Worm (Caenorhabditis elegans) whole organism, late embryonic: ENCODE results near the gene famk-1.

ENCODE experiments used
- C08G9.2 ChIP-seq: sonication (generic microtip); optimal IDR thresholded peaks from 2 replicates; lab custom pipeline; 2016; ENCODE audit warnings: mild to moderate bottlenecking, missing genetic modification characterization, moderate library complexity, missing compliant biosample characterization
- C38D4.7 ChIP-seq: fragments of 200-800 bp; sonication (Bioruptor generic); optimal IDR thresholded peaks from 2 replicates; lab custom pipeline; 2018; ENCODE audit warnings: mild to moderate bottlenecking, missing genetic modification characterization, moderate library complexity, missing compliant biosample characterization
- F13H6.1 ChIP-seq: sonication (generic microtip); optimal IDR thresholded peaks from 2 replicates; lab custom pipeline; 2016; ENCODE audit warnings: missing genetic modification characterization, missing compliant biosample characterization
- K02D7.2 ChIP-seq: sonication (generic microtip); optimal IDR thresholded peaks from 2 replicates; lab custom pipeline; 2017; ENCODE audit warnings: mild to moderate bottlenecking, missing genetic modification characterization, missing compliant biosample characterization
- Y22D7AL.16 ChIP-seq: sonication (generic microtip); optimal IDR thresholded peaks from 2 replicates; lab custom pipeline; 2016; ENCODE audit warnings: missing genetic modification characterization, missing compliant biosample characterization
- ahr-1 ChIP-seq: sonication (generic microtip); optimal IDR thresholded peaks from 2 replicates; lab custom pipeline; 2016; ENCODE audit warnings: missing genetic modification characterization, missing compliant biosample characterization
- ceh-14 ChIP-seq: sonication (generic microtip); optimal IDR thresholded peaks from 2 replicates; lab custom pipeline; 2016; ENCODE audit warnings: missing genotype, missing genetic modification characterization, missing compliant biosample characterization
- ceh-18 ChIP-seq: sonication (generic microtip); optimal IDR thresholded peaks from 2 replicates; lab custom pipeline; 2016; ENCODE audit warnings: missing genetic modification characterization, missing compliant biosample characterization
- ceh-19 ChIP-seq: fragments of 200-800 bp; sonication (Bioruptor generic); optimal IDR thresholded peaks from 2 replicates; lab custom pipeline; 2018; ENCODE audit warnings: mild to moderate bottlenecking, missing genetic modification characterization, missing compliant biosample characterization
- ceh-22 ChIP-seq: sonication (generic microtip); optimal IDR thresholded peaks from 2 replicates; lab custom pipeline; 2017; ENCODE audit warnings: missing biosample characterization, missing genetic modification characterization
- ceh-24 ChIP-seq: sonication (generic microtip); optimal IDR thresholded peaks from 2 replicates; lab custom pipeline; 2016; ENCODE audit warnings: mild to moderate bottlenecking, missing genetic modification characterization, missing compliant biosample characterization
- ceh-30 ChIP-seq: fragments of 150-350 bp; optimal IDR thresholded peaks from 2 replicates; lab custom pipeline; 2014; ENCODE audit warnings: missing biosample characterization, missing genetic modification characterization
- ceh-6 ChIP-seq: fragments of 200-800 bp; sonication (Bioruptor generic); optimal IDR thresholded peaks from 2 replicates; lab custom pipeline; 2018; ENCODE audit warnings: mild to moderate bottlenecking, missing genetic modification characterization, missing compliant biosample characterization
- che-1 ChIP-seq: sonication (generic microtip); optimal IDR thresholded peaks from 2 replicates; lab custom pipeline; 2016; ENCODE audit warnings: mild to moderate bottlenecking, missing genetic modification characterization, missing compliant biosample characterization
- dmd-4 ChIP-seq: sonication (generic microtip); optimal IDR thresholded peaks from 2 replicates; lab custom pipeline; 2016; ENCODE audit warnings: borderline replicate concordance, missing genetic modification characterization, missing compliant biosample characterization
- dve-1 ChIP-seq: sonication (generic microtip); optimal IDR thresholded peaks from 2 replicates; lab custom pipeline; 2017; ENCODE audit warnings: antibody characterized with exemption, mild to moderate bottlenecking, missing genetic modification characterization, missing compliant biosample characterization
- elt-4 ChIP-seq: sonication (generic microtip); optimal IDR thresholded peaks from 2 replicates; lab custom pipeline; 2016; ENCODE audit warnings: missing genetic modification characterization, missing compliant biosample characterization
- ets-4 ChIP-seq: sonication (generic microtip); optimal IDR thresholded peaks from 2 replicates; lab custom pipeline; 2016; ENCODE audit warnings: missing genetic modification characterization, missing compliant biosample characterization
- eyg-1 ChIP-seq: sonication (generic microtip); optimal IDR thresholded peaks from 2 replicates; lab custom pipeline; 2016; ENCODE audit warnings: missing genotype, missing genetic modification characterization, missing compliant biosample characterization
- fax-1 ChIP-seq: sonication (generic microtip); optimal IDR thresholded peaks from 2 replicates; lab custom pipeline; 2016; ENCODE audit warnings: missing genotype, missing genetic modification characterization, missing compliant biosample characterization
- fkh-10 ChIP-seq: fragments of 150-350 bp; optimal IDR thresholded peaks from 2 replicates; lab custom pipeline; 2014; ENCODE audit warnings: missing biosample characterization, missing genetic modification reagents, missing genetic modification characterization
- hlh-15 ChIP-seq: sonication (generic microtip); optimal IDR thresholded peaks from 2 replicates; lab custom pipeline; 2016; ENCODE audit warnings: missing genetic modification characterization, missing compliant biosample characterization
- lim-6 ChIP-seq: sonication (generic microtip); optimal IDR thresholded peaks from 2 replicates; lab custom pipeline; 2016; ENCODE audit warnings: missing genetic modification characterization, missing compliant biosample characterization
- lin-11 ChIP-seq: fragments of 200-800 bp; sonication (Bioruptor generic); optimal IDR thresholded peaks from 2 replicates; lab custom pipeline; 2018; ENCODE audit warnings: mild to moderate bottlenecking, missing genetic modification characterization, missing compliant biosample characterization
- madf-2 ChIP-seq: sonication (generic microtip); optimal IDR thresholded peaks from 2 replicates; lab custom pipeline; 2017; ENCODE audit warnings: missing genetic modification characterization, missing compliant biosample characterization
- mec-3 ChIP-seq: sonication (generic microtip); optimal IDR thresholded peaks from 2 replicates; lab custom pipeline; 2016; ENCODE audit warnings: borderline replicate concordance, missing genetic modification characterization, missing compliant biosample characterization
- nfya-1 ChIP-seq: sonication (generic microtip); optimal IDR thresholded peaks from 2 replicates; lab custom pipeline; 2017; ENCODE audit warnings: missing genetic modification characterization, mild to moderate bottlenecking, missing compliant biosample characterization, antibody characterized with exemption, moderate library complexity
- nhr-232 ChIP-seq: sonication (generic microtip); optimal IDR thresholded peaks from 2 replicates; lab custom pipeline; 2016; ENCODE audit warnings: missing genetic modification characterization, missing compliant biosample characterization
- npax-4 ChIP-seq: sonication (generic microtip); optimal IDR thresholded peaks from 2 replicates; lab custom pipeline; 2016; ENCODE audit warnings: missing genetic modification characterization, missing compliant biosample characterization
- odd-2 ChIP-seq: sonication (generic microtip); optimal IDR thresholded peaks from 2 replicates; lab custom pipeline; 2017; ENCODE audit warnings: antibody characterized with exemption, mild to moderate bottlenecking, missing genetic modification characterization, missing compliant biosample characterization
- pag-3 ChIP-seq: sonication (generic microtip); optimal IDR thresholded peaks from 2 replicates; lab custom pipeline; 2016; ENCODE audit warnings: missing compliant biosample characterization, missing genetic modification characterization, borderline replicate concordance
- pat-9 ChIP-seq: fragments of 200-800 bp; sonication (Bioruptor generic); optimal IDR thresholded peaks from 2 replicates; lab custom pipeline; 2018; ENCODE audit warnings: mild to moderate bottlenecking, missing genetic modification characterization, moderate library complexity, missing compliant biosample characterization
- pax-1 ChIP-seq: fragments of 150-350 bp; optimal IDR thresholded peaks from 2 replicates; lab custom pipeline; 2014; ENCODE audit warnings: missing biosample characterization, missing genetic modification characterization
- pqm-1 ChIP-seq: sonication (generic microtip); optimal IDR thresholded peaks from 2 replicates; lab custom pipeline; 2016; ENCODE audit warnings: missing genetic modification characterization, missing compliant biosample characterization
- sdc-2 ChIP-seq: sonication (generic microtip); optimal IDR thresholded peaks from 2 replicates; lab custom pipeline; 2016; ENCODE audit warnings: missing genotype, missing genetic modification characterization, missing compliant biosample characterization
- sox-4 ChIP-seq: sonication (generic microtip); optimal IDR thresholded peaks from 2 replicates; lab custom pipeline; 2017; ENCODE audit warnings: mild to moderate bottlenecking, missing genetic modification characterization, inconsistent platforms, missing compliant biosample characterization
- syd-9 ChIP-seq: sonication (generic microtip); optimal IDR thresholded peaks from 2 replicates; lab custom pipeline; 2016; ENCODE audit warnings: mild to moderate bottlenecking, missing genetic modification characterization, moderate library complexity, missing compliant biosample characterization
- tbx-2 ChIP-seq: sonication (generic microtip); optimal IDR thresholded peaks from 2 replicates; lab custom pipeline; 2016; ENCODE audit warnings: missing genetic modification characterization, missing compliant biosample characterization
- ttx-3 ChIP-seq: sonication (generic microtip); optimal IDR thresholded peaks from 2 replicates; lab custom pipeline; 2016; ENCODE audit warnings: missing genetic modification reagents, missing genetic modification characterization, missing compliant biosample characterization
- unc-42 ChIP-seq: sonication (generic microtip); optimal IDR thresholded peaks from 2 replicates; lab custom pipeline; 2016; ENCODE audit warnings: missing genotype, missing genetic modification characterization, missing compliant biosample characterization
- unc-55 ChIP-seq: sonication (generic microtip); optimal IDR thresholded peaks from 2 replicates; lab custom pipeline; 2017; ENCODE audit warnings: missing biosample characterization, missing genetic modification reagents, missing genetic modification characterization
- unc-86 ChIP-seq: sonication (generic microtip); optimal IDR thresholded peaks from 2 replicates; lab custom pipeline; 2016; ENCODE audit warnings: missing genetic modification characterization, missing compliant biosample characterization
- zip-5 ChIP-seq: sonication (generic microtip); optimal IDR thresholded peaks from 2 replicates; lab custom pipeline; 2016; ENCODE audit warnings: missing genetic modification characterization, missing compliant biosample characterization
- ztf-16 ChIP-seq: sonication (generic microtip); optimal IDR thresholded peaks from 2 replicates; lab custom pipeline; 2017; ENCODE audit warnings: missing genetic modification characterization, missing compliant biosample characterization

Gene famk-1

DNA sequence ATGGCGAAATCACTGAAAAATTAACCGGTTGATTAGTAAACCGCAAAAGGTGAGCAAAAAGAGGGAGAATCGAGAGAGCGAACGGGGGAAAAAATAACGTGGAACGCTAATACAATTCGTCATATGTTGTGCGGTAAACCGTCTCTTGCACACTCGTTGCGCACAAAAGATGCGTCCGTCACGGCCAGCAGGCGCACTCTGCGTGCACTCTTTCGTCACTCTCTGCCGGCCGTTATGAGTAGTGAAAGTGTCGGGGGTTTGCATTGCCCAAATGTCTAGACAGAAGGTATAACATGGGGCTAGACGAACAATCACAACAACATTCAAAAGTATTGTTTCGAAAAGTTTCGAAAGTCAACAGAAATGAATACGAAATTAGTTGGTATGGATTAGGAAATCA, 31.6 kb downstream of the famk-1 start, which contains the start of gene pkhm-2 (continued):
- TF ChIP-seq che-1 (tag; lab: Kevin White, UChicago) (peak; percentile 41), fax-1 (tag; lab: Kevin White, UChicago) (no peak), pax-1 (peak; percentile 8), nfya-1 (peak; percentile 59), tbx-2 (tag; lab: Kevin White, UChicago) (peak; percentile 73), ceh-14 (tag; lab: Kevin White, UChicago) (no peak), syd-9 (tag; lab: Kevin White, UChicago) (peak; percentile 28), pat-9 (tag; lab: Kevin White, UChicago) (peak; percentile 28), ceh-22 (tag; lab: Kevin White, UChicago) (no peak), sox-4 (tag; lab: Kevin White, UChicago) (peak; percentile 33), ceh-6 (GFP tag; lab: Kevin White, UChicago) (peak; percentile 31), ztf-16 (peak; percentile 62), zip-5 (peak; percentile 1)

DNA sequence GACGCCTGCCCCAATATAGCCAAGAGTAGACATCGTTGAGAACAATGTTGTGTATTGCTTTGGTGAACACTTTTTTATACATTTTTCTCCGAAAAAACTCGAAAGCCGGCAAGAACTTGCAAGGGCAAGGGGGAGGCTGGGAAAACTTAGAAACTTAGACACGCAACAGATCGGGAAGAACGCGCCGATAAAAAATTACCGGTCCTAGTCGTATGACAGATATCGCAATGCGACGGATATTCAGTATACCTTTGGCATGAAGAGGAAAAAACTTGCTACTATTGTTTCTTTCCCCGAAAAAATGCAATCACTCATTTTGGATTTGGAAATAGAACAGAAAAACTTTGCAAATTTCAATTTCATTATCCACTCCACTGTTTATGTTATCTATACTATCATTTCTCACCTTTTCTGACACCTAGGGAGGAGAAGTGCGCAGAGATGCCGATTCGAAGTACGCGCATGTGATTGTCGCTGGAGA, 36.6 kb downstream of the famk-1 start, which contains the start of gene col-41:
Gene col-41, minus strand, starts transcription at position 51 of the 481 bp plus-strand sequence.
- no peak for TF ChIP-seq pag-3
- no peak for TF ChIP-seq C08G9.2 (tag; lab: Kevin White, UChicago)
- no peak for TF ChIP-seq elt-4 (tag; lab: Kevin White, UChicago)
- TF ChIP-seq nhr-232 (tag; lab: Kevin White, UChicago) = no peak
- no peak for TF ChIP-seq F13H6.1 (tag; lab: Kevin White, UChicago)
- TF ChIP-seq ceh-18 (tag; lab: Kevin White, UChicago) = no peak
- TF ChIP-seq ceh-24 (tag; lab: Kevin White, UChicago) = no peak
- TF ChIP-seq ttx-3 = no peak
- no peak for TF ChIP-seq ahr-1 (tag; lab: Kevin White, UChicago)

DNA sequence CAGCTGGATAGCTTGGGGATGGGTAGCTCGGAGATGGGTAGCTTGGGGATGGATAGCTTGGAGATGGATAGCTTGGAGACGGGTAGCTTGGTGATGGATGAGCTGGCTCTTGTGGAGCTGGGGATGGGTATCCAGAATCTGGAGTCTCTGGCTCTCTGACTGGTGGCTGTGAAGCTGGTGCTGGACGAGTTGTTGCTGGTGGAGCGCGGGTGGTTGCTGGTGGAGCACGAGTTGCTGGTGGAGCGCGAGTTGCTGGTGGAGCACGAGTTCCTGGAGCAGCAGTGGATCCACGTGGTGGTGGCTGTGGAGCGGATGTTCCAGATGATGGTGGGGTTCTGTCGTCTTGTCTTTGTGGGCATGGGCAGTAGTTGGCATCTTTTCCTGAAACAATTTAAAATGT, 37.8 kb downstream of the famk-1 start:
- TF ChIP-seq lim-6 (no peak), unc-86 (tag; lab: Kevin White, UChicago) (no peak), ets-4 (tag; lab: Kevin White, UChicago) (no peak), eyg-1 (no peak), fax-1 (tag; lab: Kevin White, UChicago) (no peak), pax-1 (no peak), hlh-15 (tag; lab: Kevin White, UChicago) (no peak), Y22D7AL.16 (tag; lab: Kevin White, UChicago) (no peak), C38D4.7 (no peak), ceh-24 (tag; lab: Kevin White, UChicago) (no peak), dmd-4 (tag; lab: Kevin White, UChicago) (no peak), mec-3 (tag; lab: Kevin White, UChicago) (no peak), K02D7.2 (tag; lab: Kevin White, UChicago) (no peak), F13H6.1 (tag; lab: Kevin White, UChicago) (no peak), nhr-232 (tag; lab: Kevin White, UChicago) (no peak), syd-9 (tag; lab: Kevin White, UChicago) (no peak), unc-42 (tag; lab: Kevin White, UChicago) (no peak), ztf-16 (no peak)

DNA sequence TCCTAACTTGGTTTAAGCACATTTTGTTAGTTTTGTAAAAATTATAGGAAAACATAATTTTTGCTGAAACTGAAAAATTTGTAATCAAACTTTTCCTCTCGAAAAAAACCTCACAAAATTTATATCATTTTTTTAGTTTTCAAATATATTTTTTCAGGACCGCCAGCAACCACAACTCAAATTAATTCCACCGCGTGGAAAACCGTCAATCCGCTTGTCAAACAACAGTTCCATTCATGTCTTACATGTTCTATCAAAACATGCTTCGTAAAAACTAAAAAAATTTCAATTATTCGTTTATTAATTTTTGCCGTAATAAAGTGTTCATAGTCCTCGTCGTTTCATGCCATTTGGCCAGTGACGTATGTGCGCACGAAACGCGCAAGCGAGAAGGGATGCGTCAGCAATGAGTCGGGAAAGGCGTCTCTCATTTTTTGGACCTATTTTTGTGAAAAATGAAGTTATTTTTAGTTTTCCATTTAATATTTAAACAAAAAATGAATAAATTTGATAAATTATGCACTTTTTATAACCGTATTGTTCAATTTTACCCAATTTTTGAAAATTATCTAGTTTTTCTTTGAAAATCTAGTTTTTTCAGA, 39.7 kb downstream of the famk-1 start, which contains the start of gene ucr-2.2:
Gene ucr-2.2, plus strand, starts transcription at position 602 of the 602 bp plus-strand sequence.
- TF ChIP-seq lin-11 (tag; lab: Kevin White, UChicago) (no peak), mec-3 (tag; lab: Kevin White, UChicago) (no peak), npax-4 (tag; lab: Kevin White, UChicago) (no peak), hlh-15 (tag; lab: Kevin White, UChicago) (no peak), ceh-30 (tag; lab: Kevin White, UChicago) (no peak), unc-42 (tag; lab: Kevin White, UChicago) (peak; percentile 33), ceh-19 (no peak), syd-9 (tag; lab: Kevin White, UChicago) (no peak), dve-1 (no peak), pqm-1 (tag; lab: Kevin White, UChicago) (no peak), eyg-1 (no peak), ceh-6 (GFP tag; lab: Kevin White, UChicago) (peak; percentile 11), madf-2 (tag; lab: Kevin White, UChicago) (peak; percentile 52), fkh-10 (GFP tag; lab: Kevin White, UChicago) (no peak), pag-3 (no peak), nhr-232 (tag; lab: Kevin White, UChicago) (no peak), elt-4 (tag; lab: Kevin White, UChicago) (no peak), lim-6 (no peak), sox-4 (tag; lab: Kevin White, UChicago) (peak; percentile 29), ceh-22 (tag; lab: Kevin White, UChicago) (no peak), ets-4 (tag; lab: Kevin White, UChicago) (peak; percentile 8), unc-55 (GFP tag; lab: Kevin White, UChicago) (no peak), odd-2 (tag; lab: Kevin White, UChicago) (no peak), Y22D7AL.16 (tag; lab: Kevin White, UChicago) (no peak), sdc-2 (peak; percentile 22)
